Worm (Caenorhabditis elegans) whole organism, L2 larva: ENCODE data around the gene K04C2.7.

Source experiments
- C34F6.9 ChIP-seq: fragments of 150-350 bp; optimal IDR thresholded peaks from 2 replicates; lab custom pipeline; 2014; ENCODE audit warnings: missing biosample characterization, missing genetic modification characterization
- F13H6.1 ChIP-seq: sonication (generic microtip); optimal IDR thresholded peaks from 2 replicates; lab custom pipeline; 2016; ENCODE audit warnings: missing genetic modification characterization, missing compliant biosample characterization
- R02D3.7 ChIP-seq: fragments of 150-350 bp; optimal IDR thresholded peaks from 2 replicates; lab custom pipeline; 2014; ENCODE audit warnings: missing biosample characterization, missing genetic modification characterization
- Y55F3AM.14 ChIP-seq: fragments of 200-800 bp; sonication (Bioruptor generic); optimal IDR thresholded peaks from 2 replicates; lab custom pipeline; 2018; ENCODE audit warnings: mild to moderate bottlenecking, missing genetic modification characterization, missing compliant biosample characterization
- ZK546.5 ChIP-seq: sonication (generic microtip); optimal IDR thresholded peaks from 2 replicates; lab custom pipeline; 2017; ENCODE audit warnings: missing biosample characterization, missing genetic modification characterization
- alr-1 ChIP-seq: fragments of 150-350 bp; optimal IDR thresholded peaks from 2 replicates; lab custom pipeline; 2014; ENCODE audit warnings: missing biosample characterization, missing genetic modification characterization
- aly-2 ChIP-seq: fragments of 150-350 bp; optimal IDR thresholded peaks from 2 replicates; lab custom pipeline; 2014; ENCODE audit warnings: missing biosample characterization, missing genetic modification characterization
- ama-1 ChIP-seq: fragments of 150-350 bp; optimal IDR thresholded peaks from 2 replicates; lab custom pipeline; 2018; ENCODE audit warnings: inconsistent platforms
- blmp-1 ChIP-seq: sonication (generic microtip); optimal IDR thresholded peaks from 2 replicates; lab custom pipeline; 2017; ENCODE audit warnings: missing genetic modification characterization, mild to moderate bottlenecking, missing compliant biosample characterization, antibody characterized with exemption, moderate library complexity; ENCODE audit not compliant: insufficient read depth
- ceh-16 ChIP-seq: fragments of 150-350 bp; optimal IDR thresholded peaks from 2 replicates; lab custom pipeline; 2014; ENCODE audit warnings: missing biosample characterization, missing genetic modification characterization
- ceh-82 ChIP-seq: fragments of 150-350 bp; optimal IDR thresholded peaks from 2 replicates; lab custom pipeline; 2014; ENCODE audit warnings: missing biosample characterization, missing genetic modification characterization
- crh-2 ChIP-seq: sonication (generic microtip); optimal IDR thresholded peaks from 2 replicates; lab custom pipeline; 2017; ENCODE audit warnings: missing biosample characterization, missing genetic modification characterization
- dmd-4 ChIP-seq: sonication (generic microtip); optimal IDR thresholded peaks from 2 replicates; lab custom pipeline; 2017; ENCODE audit warnings: missing biosample characterization, missing genetic modification characterization
- egl-27 ChIP-seq: sonication (generic microtip); optimal IDR thresholded peaks from 3 replicates; lab custom pipeline; 2017; ENCODE audit warnings: missing biosample characterization, missing genetic modification reagents, missing genetic modification characterization
- elt-1 ChIP-seq: fragments of 150-350 bp; optimal IDR thresholded peaks from 2 replicates; lab custom pipeline; 2014; ENCODE audit warnings: missing biosample characterization, missing genetic modification characterization
- elt-3 ChIP-seq: sonication (generic microtip); optimal IDR thresholded peaks from 2 replicates; lab custom pipeline; 2017; ENCODE audit warnings: missing biosample characterization, missing genetic modification characterization
- fos-1 ChIP-seq: fragments of 150-350 bp; optimal IDR thresholded peaks from 2 replicates; lab custom pipeline; 2014; ENCODE audit warnings: missing biosample characterization, missing genetic modification characterization
- gmeb-1 ChIP-seq: fragments of 150-350 bp; optimal IDR thresholded peaks from 2 replicates; lab custom pipeline; 2014; ENCODE audit warnings: missing biosample characterization, missing genetic modification characterization
- lin-11 ChIP-seq: fragments of 150-350 bp; sonication (generic microtip); optimal IDR thresholded peaks from 2 replicates; lab custom pipeline; 2014; ENCODE audit warnings: missing biosample characterization, missing genetic modification characterization, inconsistent platforms, mixed read lengths
- lin-13 ChIP-seq: fragments of 150-350 bp; optimal IDR thresholded peaks from 2 replicates; lab custom pipeline; 2014; ENCODE audit warnings: missing biosample characterization, missing genetic modification reagents, missing genetic modification characterization
- lin-39 ChIP-seq: fragments of 150-350 bp; optimal IDR thresholded peaks from 2 replicates; lab custom pipeline; 2014; ENCODE audit warnings: missing biosample characterization, missing genetic modification reagents, missing genetic modification characterization
- lsy-2 ChIP-seq, 2 experiments: fragments of 150-350 bp in 1 of 2; sonication (generic microtip) in 1 of 2; optimal IDR thresholded peaks; 2 replicates each; lab custom pipeline; 2014 to 2017; ENCODE audit warnings: missing biosample characterization in 2 of 2, missing genetic modification characterization in 2 of 2
- mab-5 ChIP-seq: fragments of 150-350 bp; optimal IDR thresholded peaks from 2 replicates; lab custom pipeline; 2014; ENCODE audit warnings: missing biosample characterization, missing genetic modification characterization
- mbf-1 ChIP-seq: sonication (generic microtip); optimal IDR thresholded peaks from 2 replicates; lab custom pipeline; 2017; ENCODE audit warnings: missing biosample characterization, missing genetic modification characterization
- mdl-1 ChIP-seq, 2 experiments: fragments of 150-350 bp in 1 of 2; sonication (generic microtip) in 1 of 2; optimal IDR thresholded peaks; 2 replicates each; lab custom pipeline; 2017; ENCODE audit warnings: missing biosample characterization in 2 of 2, missing genetic modification characterization in 2 of 2
- nhr-10 ChIP-seq: sonication (generic microtip); optimal IDR thresholded peaks from 2 replicates; lab custom pipeline; 2017; ENCODE audit warnings: missing biosample characterization, missing genetic modification characterization
- nhr-11 ChIP-seq: fragments of 150-350 bp; optimal IDR thresholded peaks from 2 replicates; lab custom pipeline; 2014; ENCODE audit warnings: missing biosample characterization, missing genetic modification characterization
- nhr-12 ChIP-seq: fragments of 150-350 bp; optimal IDR thresholded peaks from 2 replicates; lab custom pipeline; 2014; ENCODE audit warnings: missing biosample characterization, missing genetic modification characterization
- nhr-129 ChIP-seq: fragments of 150-350 bp; optimal IDR thresholded peaks from 2 replicates; lab custom pipeline; 2014; ENCODE audit warnings: missing biosample characterization, missing genetic modification characterization
- nhr-21 ChIP-seq: fragments of 150-350 bp; optimal IDR thresholded peaks from 2 replicates; lab custom pipeline; 2014; ENCODE audit warnings: missing biosample characterization, missing genetic modification characterization
- nhr-23 ChIP-seq: fragments of 150-350 bp; optimal IDR thresholded peaks from 2 replicates; lab custom pipeline; 2014; ENCODE audit warnings: missing biosample characterization, missing genetic modification reagents, missing genetic modification characterization
- nhr-237 ChIP-seq: fragments of 150-350 bp; optimal IDR thresholded peaks from 2 replicates; lab custom pipeline; 2014; ENCODE audit warnings: missing biosample characterization, missing genetic modification characterization
- nhr-25 ChIP-seq: fragments of 150-350 bp; sonication (generic microtip); optimal IDR thresholded peaks from 3 replicates; lab custom pipeline; 2014; ENCODE audit warnings: missing biosample characterization, missing genetic modification characterization
- nhr-6 ChIP-seq: fragments of 150-350 bp; optimal IDR thresholded peaks from 2 replicates; lab custom pipeline; 2014; ENCODE audit warnings: missing biosample characterization, missing genetic modification characterization
- nhr-77 ChIP-seq: fragments of 150-350 bp; optimal IDR thresholded peaks from 2 replicates; lab custom pipeline; 2014; ENCODE audit warnings: missing biosample characterization, missing genetic modification characterization
- peb-1 ChIP-seq: fragments of 150-350 bp; optimal IDR thresholded peaks from 2 replicates; lab custom pipeline; 2014; ENCODE audit warnings: missing biosample characterization, missing genetic modification characterization
- sem-4 ChIP-seq: fragments of 150-350 bp; optimal IDR thresholded peaks from 2 replicates; lab custom pipeline; 2014; ENCODE audit warnings: missing biosample characterization, missing genetic modification reagents, missing genetic modification characterization
- skn-1 ChIP-seq: sonication (generic microtip); optimal IDR thresholded peaks from 2 replicates; lab custom pipeline; 2017; ENCODE audit warnings: missing biosample characterization, missing genetic modification characterization
- sma-3 ChIP-seq: sonication (generic microtip); optimal IDR thresholded peaks from 2 replicates; lab custom pipeline; 2016; ENCODE audit warnings: missing genetic modification reagents, missing genetic modification characterization, missing compliant biosample characterization
- sma-9 ChIP-seq, 2 experiments: fragments of 150-350 bp in 1 of 2; sonication (generic microtip) in 1 of 2; optimal IDR thresholded peaks; 2 replicates each; lab custom pipeline; 2014 to 2016; ENCODE audit warnings: missing genetic modification characterization in 2 of 2, mild to moderate bottlenecking in 1 of 2, missing biosample characterization in 1 of 2, missing compliant biosample characterization in 1 of 2, missing genetic modification reagents in 1 of 2, moderate library complexity in 1 of 2
- snpc-4 ChIP-seq: fragments of 150-350 bp; optimal IDR thresholded peaks from 2 replicates; lab custom pipeline; 2014; ENCODE audit warnings: missing biosample characterization, missing genetic modification characterization
- unc-39 ChIP-seq: fragments of 150-350 bp; optimal IDR thresholded peaks from 2 replicates; lab custom pipeline; 2014; ENCODE audit warnings: missing biosample characterization, missing genetic modification characterization
- unc-55 ChIP-seq: fragments of 150-350 bp; sonication (generic microtip); optimal IDR thresholded peaks from 3 replicates; lab custom pipeline; 2014; ENCODE audit warnings: missing biosample characterization, missing genetic modification reagents, missing genetic modification characterization
- unc-62 ChIP-seq: fragments of 150-350 bp; optimal IDR thresholded peaks from 2 replicates; lab custom pipeline; 2014; ENCODE audit warnings: missing biosample characterization, missing genetic modification reagents, missing genetic modification characterization
- zag-1 ChIP-seq: fragments of 150-350 bp; optimal IDR thresholded peaks from 2 replicates; lab custom pipeline; 2014; ENCODE audit warnings: missing biosample characterization, missing genetic modification characterization
- ztf-1 ChIP-seq: fragments of 200-800 bp; sonication (Bioruptor generic); conservative IDR thresholded peaks from 2 replicates; pipeline ENCODE4 v1.3.6; 2022; ENCODE audit warnings: missing genetic modification characterization, missing compliant biosample characterization
- ztf-11 ChIP-seq: sonication (generic microtip); optimal IDR thresholded peaks from 2 replicates; lab custom pipeline; 2017; ENCODE audit warnings: missing biosample characterization, missing genetic modification characterization
- ztf-4 ChIP-seq: fragments of 150-350 bp; optimal IDR thresholded peaks from 2 replicates; lab custom pipeline; 2014; ENCODE audit warnings: missing biosample characterization, missing genetic modification characterization

K04C2.7 gene

ce11 chrIII:6895166-6895565, 14.3 kb downstream of the K04C2.7 start:
- TF ChIP-seq unc-62 (no peak), dmd-4 (tag; lab: Kevin White, UChicago) (no peak), blmp-1 (tag; lab: Kevin White, UChicago) (peak; percentile 32), nhr-21 (tag; lab: Kevin White, UChicago) (peak; percentile 82), alr-1 (tag; lab: Kevin White, UChicago) (no peak), elt-3 (tag; lab: Kevin White, UChicago) (no peak), skn-1 (tag; lab: Kevin White, UChicago) (no peak), nhr-129 (tag; lab: Kevin White, UChicago) (peak; percentile 83), crh-2 (tag; lab: Kevin White, UChicago) (peak; percentile 76), lsy-2 (tag; optimal IDR thresholded peaks at IDR 0.05; lab: Kevin White, UChicago) (peak; percentile 17 to 82), nhr-12 (tag; lab: Kevin White, UChicago) (no peak), nhr-10 (no peak), Y55F3AM.14 (GFP tag; lab: Kevin White, UChicago) (no peak), nhr-6 (peak; percentile 67), ceh-16 (tag; lab: Kevin White, UChicago) (no peak), ama-1 (lab: Kevin White, UChicago) (peak; percentile 9), elt-1 (tag; lab: Kevin White, UChicago) (no peak), sma-3 (GFP tag; lab: Kevin White, UChicago) (peak; percentile 68), nhr-237 (tag; lab: Kevin White, UChicago) (no peak), nhr-25 (tag; lab: Kevin White, UChicago) (peak; percentile 56), gmeb-1 (tag; lab: Kevin White, UChicago) (peak; percentile 62), ztf-11 (tag; lab: Kevin White, UChicago) (no peak), unc-39 (tag; lab: Kevin White, UChicago) (no peak), C34F6.9 (tag; lab: Kevin White, UChicago) (peak; percentile 70), ztf-1 (GFP tag; lab: Robert Waterston, UW) (no peak), sma-9 (GFP tag; optimal IDR thresholded peaks at IDR 0.05; lab: Kevin White, UChicago) (peak; percentile 88), sma-9 (tag; optimal IDR thresholded peaks at IDR 0.05; lab: Kevin White, UChicago) (no peak), zag-1 (tag; lab: Kevin White, UChicago) (no peak), fos-1 (tag; lab: Kevin White, UChicago) (peak; percentile 83), ceh-82 (tag; lab: Kevin White, UChicago) (no peak), F13H6.1 (tag; lab: Kevin White, UChicago) (peak; percentile 82), mdl-1 (tag; optimal IDR thresholded peaks at IDR 0.05; lab: Kevin White, UChicago) (no peak), lin-39 (tag; lab: Kevin White, UChicago) (no peak), R02D3.7 (no peak), egl-27 (tag; lab: Kevin White, UChicago) (peak; percentile 75), ztf-4 (tag; lab: Kevin White, UChicago) (no peak), snpc-4 (tag; lab: Kevin White, UChicago) (no peak), nhr-23 (tag; lab: Kevin White, UChicago) (no peak), sem-4 (peak; percentile 8), mab-5 (tag; lab: Kevin White, UChicago) (no peak), peb-1 (tag; lab: Kevin White, UChicago) (no peak), nhr-11 (tag; lab: Kevin White, UChicago) (no peak), aly-2 (tag; lab: Kevin White, UChicago) (no peak), unc-55 (no peak), nhr-77 (tag; lab: Kevin White, UChicago) (no peak), mbf-1 (tag; lab: Kevin White, UChicago) (no peak), lin-11 (tag; lab: Kevin White, UChicago) (no peak), lin-13 (peak; percentile 14), ZK546.5 (no peak)
